Fruit fly (Drosophila melanogaster): Measurements from ENCODE around the gene Gbeta13F.

- TF ChIP-seq insv (optimal IDR thresholded peaks at IDR 0.05): no peak
- no peak for TF ChIP-seq Sin3A (optimal IDR thresholded peaks at IDR 0.05)
- no peak for TF ChIP-seq ttk (optimal IDR thresholded peaks at IDR 0.05)
- TF ChIP-seq psq (optimal IDR thresholded peaks at IDR 0.05): no peak
- TF ChIP-seq Myc (optimal IDR thresholded peaks at IDR 0.05): no peak
Observed at dm6 chrX:15867863-15868262, 7.9 kb downstream of the Gbeta13F start, which contains the start of gene Gapdh2.

Measured in Kc167 (cell line).